Worm (Caenorhabditis elegans): ENCODE data around the gene lsm-4.

ce11 chrII:7238791-7239190 is 14.2 kb downstream of the lsm-4 start:
- TF ChIP-seq pag-3 (tag; optimal IDR thresholded peaks at IDR 0.05; ENCODE audit: borderline replicate concordance) (no peak), ceh-31 (tag; optimal IDR thresholded peaks at IDR 0.05) (no peak), ceh-45 (GFP tag; IDR thresholded peaks at IDR 0.05) (no peak), ceh-22 (tag; optimal IDR thresholded peaks at IDR 0.05) (no peak), dve-1 (tag; optimal IDR thresholded peaks at IDR 0.05) (no peak), ahr-1 (tag; optimal IDR thresholded peaks at IDR 0.05) (no peak), F13H6.1 (tag; optimal IDR thresholded peaks at IDR 0.05) (no peak), pqm-1 (tag; optimal IDR thresholded peaks at IDR 0.05) (no peak), nfya-1 (tag; optimal IDR thresholded peaks at IDR 0.05) (no peak), ceh-2 (tag; optimal IDR thresholded peaks at IDR 0.05) (no peak), pha-4 (tag; optimal IDR thresholded peaks at IDR 0.05) (no peak), gmeb-2 (tag; optimal IDR thresholded peaks at IDR 0.05) (no peak)

Data from whole organism, late embryonic.